Worm (Caenorhabditis elegans) whole organism, late embryonic: ENCODE data around the gene M04B2.6.

Experiments
- fkh-10 ChIP-seq: fragments of 150-350 bp; optimal IDR thresholded peaks from 2 replicates; lab custom pipeline; 2014; ENCODE audit warnings: missing biosample characterization, missing genetic modification reagents, missing genetic modification characterization
- lin-11 ChIP-seq: fragments of 200-800 bp; sonication (Bioruptor generic); optimal IDR thresholded peaks from 2 replicates; lab custom pipeline; 2018; ENCODE audit warnings: mild to moderate bottlenecking, missing genetic modification characterization, missing compliant biosample characterization
- nfya-1 ChIP-seq: sonication (generic microtip); optimal IDR thresholded peaks from 2 replicates; lab custom pipeline; 2017; ENCODE audit warnings: missing genetic modification characterization, mild to moderate bottlenecking, missing compliant biosample characterization, antibody characterized with exemption, moderate library complexity
- pha-2 ChIP-seq: sonication (generic microtip); optimal IDR thresholded peaks from 2 replicates; lab custom pipeline; 2017; ENCODE audit warnings: mild to moderate bottlenecking, missing genetic modification characterization, missing compliant biosample characterization
- pros-1 ChIP-seq: fragments of 150-350 bp; optimal IDR thresholded peaks from 2 replicates; lab custom pipeline; 2014; ENCODE audit warnings: missing biosample characterization, missing genetic modification reagents, missing genetic modification characterization
- tbx-7 ChIP-seq: sonication (generic microtip); optimal IDR thresholded peaks from 2 replicates; lab custom pipeline; 2016; ENCODE audit warnings: missing genotype, missing genetic modification characterization, missing compliant biosample characterization
- unc-55 ChIP-seq: sonication (generic microtip); optimal IDR thresholded peaks from 2 replicates; lab custom pipeline; 2017; ENCODE audit warnings: missing biosample characterization, missing genetic modification reagents, missing genetic modification characterization

DNA sequence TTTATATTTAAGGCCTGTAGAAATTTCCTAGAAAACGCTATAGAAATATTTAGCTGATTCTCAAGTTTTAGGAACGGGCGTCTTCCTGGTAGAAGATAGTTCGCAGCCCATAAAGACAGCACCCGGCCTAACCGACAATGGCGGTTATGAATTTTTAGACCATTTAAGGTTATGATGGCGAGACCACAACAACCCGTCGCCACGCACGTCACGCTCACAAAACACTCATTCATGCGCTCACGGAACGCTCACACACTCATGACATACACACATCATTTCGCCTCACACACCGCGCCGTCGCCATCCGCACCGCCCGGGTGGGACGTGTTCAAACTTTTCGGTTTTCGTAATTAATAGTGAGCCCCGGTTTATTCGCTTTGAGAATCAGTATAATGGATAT, 13.1 kb upstream of the M04B2.6 start:
- no peak for TF ChIP-seq nfya-1 (tag; lab: Kevin White, UChicago)
- no peak for TF ChIP-seq pros-1 (tag; lab: Kevin White, UChicago)
- no peak for TF ChIP-seq unc-55
- TF ChIP-seq tbx-7 (tag; lab: Kevin White, UChicago), result no peak
- TF ChIP-seq lin-11 (tag; lab: Kevin White, UChicago), result no peak
- no peak for TF ChIP-seq fkh-10 (GFP tag; lab: Kevin White, UChicago)
- no peak for TF ChIP-seq pha-2 (tag; lab: Kevin White, UChicago)
